Worm (Caenorhabditis elegans) whole organism, L2 larva: ENCODE results near the gene ctsa-3.2.
"Not testable (repeated sequence)": the region's sequence is repeated elsewhere in the genome, so short reads cannot be mapped to it uniquely, and the experiment has no call there.

Experiments used
- F13H6.1 ChIP-seq: sonication (generic microtip); optimal IDR thresholded peaks from 2 replicates; lab custom pipeline; 2016; ENCODE audit warnings: missing genetic modification characterization, missing compliant biosample characterization
- R02D3.7 ChIP-seq: fragments of 150-350 bp; optimal IDR thresholded peaks from 2 replicates; lab custom pipeline; 2014; ENCODE audit warnings: missing biosample characterization, missing genetic modification characterization
- Y55F3AM.14 ChIP-seq: fragments of 200-800 bp; sonication (Bioruptor generic); optimal IDR thresholded peaks from 2 replicates; lab custom pipeline; 2018; ENCODE audit warnings: mild to moderate bottlenecking, missing genetic modification characterization, missing compliant biosample characterization
- ZK546.5 ChIP-seq: sonication (generic microtip); optimal IDR thresholded peaks from 2 replicates; lab custom pipeline; 2017; ENCODE audit warnings: missing biosample characterization, missing genetic modification characterization
- alr-1 ChIP-seq: fragments of 150-350 bp; optimal IDR thresholded peaks from 2 replicates; lab custom pipeline; 2014; ENCODE audit warnings: missing biosample characterization, missing genetic modification characterization
- ama-1 ChIP-seq: fragments of 150-350 bp; optimal IDR thresholded peaks from 2 replicates; lab custom pipeline; 2018; ENCODE audit warnings: inconsistent platforms
- ceh-16 ChIP-seq: fragments of 150-350 bp; optimal IDR thresholded peaks from 2 replicates; lab custom pipeline; 2014; ENCODE audit warnings: missing biosample characterization, missing genetic modification characterization
- egl-27 ChIP-seq: sonication (generic microtip); optimal IDR thresholded peaks from 3 replicates; lab custom pipeline; 2017; ENCODE audit warnings: missing biosample characterization, missing genetic modification reagents, missing genetic modification characterization
- elt-1 ChIP-seq: fragments of 150-350 bp; optimal IDR thresholded peaks from 2 replicates; lab custom pipeline; 2014; ENCODE audit warnings: missing biosample characterization, missing genetic modification characterization
- elt-3 ChIP-seq: sonication (generic microtip); optimal IDR thresholded peaks from 2 replicates; lab custom pipeline; 2017; ENCODE audit warnings: missing biosample characterization, missing genetic modification characterization
- fos-1 ChIP-seq: fragments of 150-350 bp; optimal IDR thresholded peaks from 2 replicates; lab custom pipeline; 2014; ENCODE audit warnings: missing biosample characterization, missing genetic modification characterization
- gmeb-1 ChIP-seq: fragments of 150-350 bp; optimal IDR thresholded peaks from 2 replicates; lab custom pipeline; 2014; ENCODE audit warnings: missing biosample characterization, missing genetic modification characterization
- lin-13 ChIP-seq: fragments of 150-350 bp; optimal IDR thresholded peaks from 2 replicates; lab custom pipeline; 2014; ENCODE audit warnings: missing biosample characterization, missing genetic modification reagents, missing genetic modification characterization
- lin-39 ChIP-seq: fragments of 150-350 bp; optimal IDR thresholded peaks from 2 replicates; lab custom pipeline; 2014; ENCODE audit warnings: missing biosample characterization, missing genetic modification reagents, missing genetic modification characterization
- mab-5 ChIP-seq: fragments of 150-350 bp; optimal IDR thresholded peaks from 2 replicates; lab custom pipeline; 2014; ENCODE audit warnings: missing biosample characterization, missing genetic modification characterization
- mbf-1 ChIP-seq: sonication (generic microtip); optimal IDR thresholded peaks from 2 replicates; lab custom pipeline; 2017; ENCODE audit warnings: missing biosample characterization, missing genetic modification characterization
- mdl-1 ChIP-seq, 2 experiments: fragments of 150-350 bp in 1 of 2; sonication (generic microtip) in 1 of 2; optimal IDR thresholded peaks; 2 replicates each; lab custom pipeline; 2017; ENCODE audit warnings: missing biosample characterization in 2 of 2, missing genetic modification characterization in 2 of 2
- nhr-10 ChIP-seq: sonication (generic microtip); optimal IDR thresholded peaks from 2 replicates; lab custom pipeline; 2017; ENCODE audit warnings: missing biosample characterization, missing genetic modification characterization
- nhr-11 ChIP-seq: fragments of 150-350 bp; optimal IDR thresholded peaks from 2 replicates; lab custom pipeline; 2014; ENCODE audit warnings: missing biosample characterization, missing genetic modification characterization
- nhr-129 ChIP-seq: fragments of 150-350 bp; optimal IDR thresholded peaks from 2 replicates; lab custom pipeline; 2014; ENCODE audit warnings: missing biosample characterization, missing genetic modification characterization
- nhr-21 ChIP-seq: fragments of 150-350 bp; optimal IDR thresholded peaks from 2 replicates; lab custom pipeline; 2014; ENCODE audit warnings: missing biosample characterization, missing genetic modification characterization
- nhr-23 ChIP-seq: fragments of 150-350 bp; optimal IDR thresholded peaks from 2 replicates; lab custom pipeline; 2014; ENCODE audit warnings: missing biosample characterization, missing genetic modification reagents, missing genetic modification characterization
- nhr-237 ChIP-seq: fragments of 150-350 bp; optimal IDR thresholded peaks from 2 replicates; lab custom pipeline; 2014; ENCODE audit warnings: missing biosample characterization, missing genetic modification characterization
- nhr-25 ChIP-seq: fragments of 150-350 bp; sonication (generic microtip); optimal IDR thresholded peaks from 3 replicates; lab custom pipeline; 2014; ENCODE audit warnings: missing biosample characterization, missing genetic modification characterization
- nhr-77 ChIP-seq: fragments of 150-350 bp; optimal IDR thresholded peaks from 2 replicates; lab custom pipeline; 2014; ENCODE audit warnings: missing biosample characterization, missing genetic modification characterization
- peb-1 ChIP-seq: fragments of 150-350 bp; optimal IDR thresholded peaks from 2 replicates; lab custom pipeline; 2014; ENCODE audit warnings: missing biosample characterization, missing genetic modification characterization
- skn-1 ChIP-seq: sonication (generic microtip); optimal IDR thresholded peaks from 2 replicates; lab custom pipeline; 2017; ENCODE audit warnings: missing biosample characterization, missing genetic modification characterization
- unc-39 ChIP-seq: fragments of 150-350 bp; optimal IDR thresholded peaks from 2 replicates; lab custom pipeline; 2014; ENCODE audit warnings: missing biosample characterization, missing genetic modification characterization
- unc-55 ChIP-seq: fragments of 150-350 bp; sonication (generic microtip); optimal IDR thresholded peaks from 3 replicates; lab custom pipeline; 2014; ENCODE audit warnings: missing biosample characterization, missing genetic modification reagents, missing genetic modification characterization
- unc-62 ChIP-seq: fragments of 150-350 bp; optimal IDR thresholded peaks from 2 replicates; lab custom pipeline; 2014; ENCODE audit warnings: missing biosample characterization, missing genetic modification reagents, missing genetic modification characterization
- zag-1 ChIP-seq: fragments of 150-350 bp; optimal IDR thresholded peaks from 2 replicates; lab custom pipeline; 2014; ENCODE audit warnings: missing biosample characterization, missing genetic modification characterization
- ztf-1 ChIP-seq: fragments of 200-800 bp; sonication (Bioruptor generic); conservative IDR thresholded peaks from 2 replicates; pipeline ENCODE4 v1.3.6; 2022; ENCODE audit warnings: missing genetic modification characterization, missing compliant biosample characterization
- ztf-11 ChIP-seq: sonication (generic microtip); optimal IDR thresholded peaks from 2 replicates; lab custom pipeline; 2017; ENCODE audit warnings: missing biosample characterization, missing genetic modification characterization

Gene ctsa-3.2

DNA sequence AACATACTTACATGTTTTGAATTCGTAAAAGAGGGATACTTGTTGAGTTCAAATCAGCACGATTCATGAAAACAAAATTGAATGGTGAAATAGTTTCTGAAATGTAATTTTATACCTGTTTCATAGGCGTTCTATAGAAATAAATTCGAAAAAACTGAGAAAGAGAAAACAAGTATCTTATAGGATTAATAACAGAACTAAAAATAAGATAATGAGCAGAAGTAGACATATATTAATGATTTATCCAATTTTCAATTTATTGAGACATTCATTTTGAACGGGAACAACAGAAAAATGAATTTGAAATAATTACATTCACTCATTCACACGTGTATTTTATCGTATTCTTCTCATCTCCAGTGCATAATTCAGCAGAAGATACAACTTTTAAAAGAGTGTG lies 17.2 kb upstream of the ctsa-3.2 start, which contains the start of gene chil-6:
chil-6 (minus strand) TSS at position 101 of the 400 bp plus-strand sequence.
- TF ChIP-seq mab-5 (no peak), nhr-77 (tag; lab: Kevin White, UChicago) (no peak), ama-1 (no peak), nhr-129 (tag; lab: Kevin White, UChicago) (no peak), nhr-21 (no peak), unc-39 (tag; lab: Kevin White, UChicago) (no peak), unc-55 (GFP tag; lab: Kevin White, UChicago) (no peak), nhr-10 (tag; lab: Kevin White, UChicago) (no peak), skn-1 (tag; lab: Kevin White, UChicago) (no peak), nhr-237 (no peak), mdl-1 (tag; optimal IDR thresholded peaks at IDR 0.05; lab: Kevin White, UChicago) (no peak), lin-39 (tag; lab: Kevin White, UChicago) (no peak), lin-13 (GFP tag; lab: Kevin White, UChicago) (no peak), alr-1 (no peak), elt-3 (tag; lab: Kevin White, UChicago) (no peak), ztf-11 (tag; lab: Kevin White, UChicago) (no peak), ztf-1 (no peak), nhr-11 (tag; lab: Kevin White, UChicago) (no peak), ZK546.5 (tag; lab: Kevin White, UChicago) (no peak), elt-1 (tag; lab: Kevin White, UChicago) (no peak)

ce11 chrII:9859575-9859974 lies 15.4 kb upstream of the ctsa-3.2 start, which contains the start of gene chil-5:
Gene chil-5 (minus strand): TSS chrII:9859675.
- no peak for TF ChIP-seq ceh-16 (tag; lab: Kevin White, UChicago)
- TF ChIP-seq unc-55 (GFP tag; lab: Kevin White, UChicago), result no peak
- TF ChIP-seq elt-3 (tag; lab: Kevin White, UChicago), result no peak
- TF ChIP-seq alr-1, result no peak
- TF ChIP-seq mbf-1 (tag; lab: Kevin White, UChicago), result no peak
- TF ChIP-seq nhr-25 (tag; lab: Kevin White, UChicago), result no peak
- TF ChIP-seq nhr-11 (tag; lab: Kevin White, UChicago), result no peak
- no peak for TF ChIP-seq Y55F3AM.14 (GFP tag; lab: Kevin White, UChicago)
- TF ChIP-seq nhr-10 (tag; lab: Kevin White, UChicago), result no peak
- no peak for TF ChIP-seq egl-27 (tag; lab: Kevin White, UChicago)

DNA sequence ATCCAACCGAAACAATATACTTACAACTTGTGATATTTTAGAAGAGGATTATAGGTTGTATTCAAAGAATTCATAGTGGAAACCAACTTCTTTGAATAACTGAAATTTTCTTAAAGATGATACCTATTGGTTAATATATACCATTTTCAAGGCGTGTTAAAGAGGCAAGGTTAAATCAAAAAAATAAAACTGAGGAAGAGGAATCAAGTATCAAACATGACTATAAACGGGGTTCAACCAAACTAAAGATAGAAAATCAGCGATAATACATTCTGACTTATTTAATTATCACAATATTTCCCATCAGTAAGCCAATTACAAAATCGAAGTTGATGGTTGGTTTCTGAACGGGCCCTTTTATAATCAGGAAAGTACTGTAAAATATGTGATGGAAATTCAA lies 13.6 kb upstream of the ctsa-3.2 start, which contains the start of gene chil-3:
chil-3 (minus strand) TSS at position 101 of the 400 bp plus-strand sequence.
- TF ChIP-seq nhr-23 (tag; lab: Kevin White, UChicago) (no peak), ama-1 (no peak), mbf-1 (tag; lab: Kevin White, UChicago) (no peak), alr-1 (no peak), peb-1 (tag; lab: Kevin White, UChicago) (no peak), lin-39 (tag; lab: Kevin White, UChicago) (no peak), gmeb-1 (no peak), zag-1 (tag; lab: Kevin White, UChicago) (no peak), fos-1 (tag; lab: Kevin White, UChicago) (no peak), nhr-21 (no peak), R02D3.7 (tag; lab: Kevin White, UChicago) (no peak), nhr-237 (no peak)

DNA sequence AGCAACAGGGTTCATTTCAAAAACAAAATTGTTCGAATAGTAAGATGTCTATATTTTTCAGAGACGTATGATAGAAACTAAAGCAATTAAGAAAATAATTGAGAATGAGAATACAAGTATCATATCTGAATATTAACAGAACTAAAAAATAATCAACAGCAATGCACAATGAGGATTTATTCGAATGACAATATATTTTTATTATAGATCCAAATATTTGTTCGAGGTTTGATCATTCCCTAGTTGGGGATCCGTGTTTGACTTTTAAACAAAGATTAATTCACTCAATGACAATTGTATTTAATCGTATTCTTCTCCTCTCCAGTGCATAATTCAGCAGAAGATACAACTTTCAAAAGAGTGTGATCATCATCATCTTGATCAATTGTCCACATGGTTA lies 12.8 kb upstream of the ctsa-3.2 start, which contains the start of gene C08H9.18:
C08H9.18 (minus strand) TSS at position 101 of the 400 bp plus-strand sequence.
- TF ChIP-seq unc-55 (GFP tag; lab: Kevin White, UChicago) (no peak), F13H6.1 (no peak), ZK546.5 (tag; lab: Kevin White, UChicago) (no peak), unc-62 (GFP tag; lab: Kevin White, UChicago) (no peak), alr-1 (no peak), nhr-21 (no peak), elt-3 (tag; lab: Kevin White, UChicago) (no peak)

DNA sequence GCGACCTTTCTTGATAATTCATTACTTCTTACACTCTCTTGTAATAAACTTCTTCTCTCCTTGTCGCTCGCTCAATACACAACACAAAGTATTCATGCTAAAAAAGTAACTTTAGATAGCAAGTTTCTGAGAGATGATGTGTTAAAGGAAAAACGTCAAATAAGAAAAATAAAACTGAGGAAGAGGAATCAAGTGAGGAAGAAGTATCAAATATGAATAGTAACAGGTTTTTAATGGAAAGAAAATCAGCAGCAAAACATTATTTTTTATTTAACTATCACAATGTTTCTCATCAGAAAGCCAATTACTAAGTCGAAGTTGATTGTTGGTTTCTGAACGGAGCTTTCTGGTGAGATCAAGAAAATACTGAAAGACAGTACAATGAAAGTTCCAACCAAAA lies 8.6 kb upstream of the ctsa-3.2 start, which contains the start of gene chil-1:
chil-1 (minus strand) TSS at position 101 of the 400 bp plus-strand sequence.
- not testable (repeated sequence) for TF ChIP-seq ZK546.5, peb-1, nhr-23 (tag; lab: Kevin White, UChicago)
